Worm (Caenorhabditis elegans) whole organism, late embryonic: ENCODE measurements around the gene F34H10.4.

Experiments used
- Y22D7AL.16 ChIP-seq: sonication (generic microtip); optimal IDR thresholded peaks from 2 replicates; lab custom pipeline; 2016; ENCODE audit warnings: missing genetic modification characterization, missing compliant biosample characterization
- ahr-1 ChIP-seq: sonication (generic microtip); optimal IDR thresholded peaks from 2 replicates; lab custom pipeline; 2016; ENCODE audit warnings: missing genetic modification characterization, missing compliant biosample characterization
- ama-1 ChIP-seq: fragments of 150-350 bp; optimal IDR thresholded peaks from 2 replicates; lab custom pipeline; 2014
- ceh-14 ChIP-seq: sonication (generic microtip); optimal IDR thresholded peaks from 2 replicates; lab custom pipeline; 2016; ENCODE audit warnings: missing genotype, missing genetic modification characterization, missing compliant biosample characterization
- ceh-2 ChIP-seq: sonication (generic microtip); optimal IDR thresholded peaks from 2 replicates; lab custom pipeline; 2016; ENCODE audit warnings: missing genotype, missing genetic modification characterization, missing compliant biosample characterization
- ceh-22 ChIP-seq: sonication (generic microtip); optimal IDR thresholded peaks from 2 replicates; lab custom pipeline; 2017; ENCODE audit warnings: missing biosample characterization, missing genetic modification characterization
- ceh-31 ChIP-seq: sonication (generic microtip); optimal IDR thresholded peaks from 2 replicates; lab custom pipeline; 2016; ENCODE audit warnings: missing genetic modification characterization, missing compliant biosample characterization
- ceh-6 ChIP-seq: fragments of 200-800 bp; sonication (Bioruptor generic); optimal IDR thresholded peaks from 2 replicates; lab custom pipeline; 2018; ENCODE audit warnings: mild to moderate bottlenecking, missing genetic modification characterization, missing compliant biosample characterization
- ceh-9 ChIP-seq: sonication (generic microtip); optimal IDR thresholded peaks from 2 replicates; lab custom pipeline; 2016; ENCODE audit warnings: mild to moderate bottlenecking, missing genetic modification characterization, inconsistent platforms, missing compliant biosample characterization
- dmd-4 ChIP-seq: sonication (generic microtip); optimal IDR thresholded peaks from 2 replicates; lab custom pipeline; 2016; ENCODE audit warnings: borderline replicate concordance, missing genetic modification characterization, missing compliant biosample characterization
- elt-2 ChIP-seq: sonication (generic microtip); optimal IDR thresholded peaks from 2 replicates; lab custom pipeline; 2016; ENCODE audit warnings: missing genetic modification reagents, missing genetic modification characterization, missing compliant biosample characterization
- elt-4 ChIP-seq: sonication (generic microtip); optimal IDR thresholded peaks from 2 replicates; lab custom pipeline; 2016; ENCODE audit warnings: missing genetic modification characterization, missing compliant biosample characterization
- ets-4 ChIP-seq: sonication (generic microtip); optimal IDR thresholded peaks from 2 replicates; lab custom pipeline; 2016; ENCODE audit warnings: missing genetic modification characterization, missing compliant biosample characterization
- fax-1 ChIP-seq: sonication (generic microtip); optimal IDR thresholded peaks from 2 replicates; lab custom pipeline; 2016; ENCODE audit warnings: missing genotype, missing genetic modification characterization, missing compliant biosample characterization
- gmeb-2 ChIP-seq: sonication (generic microtip); optimal IDR thresholded peaks from 2 replicates; lab custom pipeline; 2016; ENCODE audit warnings: missing genetic modification characterization, inconsistent platforms, missing compliant biosample characterization
- hlh-15 ChIP-seq: sonication (generic microtip); optimal IDR thresholded peaks from 2 replicates; lab custom pipeline; 2016; ENCODE audit warnings: missing genetic modification characterization, missing compliant biosample characterization
- hlh-30 ChIP-seq: sonication (generic microtip); optimal IDR thresholded peaks from 2 replicates; lab custom pipeline; 2017; ENCODE audit warnings: antibody characterized with exemption, missing genetic modification characterization, missing compliant biosample characterization; ENCODE audit not compliant: insufficient read depth
- hlh-6 ChIP-seq: sonication (generic microtip); optimal IDR thresholded peaks from 2 replicates; lab custom pipeline; 2016; ENCODE audit warnings: missing genotype, missing genetic modification characterization, missing compliant biosample characterization
- hlh-8 ChIP-seq: sonication (generic microtip); optimal IDR thresholded peaks from 2 replicates; lab custom pipeline; 2016; ENCODE audit warnings: missing genotype, missing genetic modification characterization, missing compliant biosample characterization
- madf-2 ChIP-seq: sonication (generic microtip); optimal IDR thresholded peaks from 2 replicates; lab custom pipeline; 2017; ENCODE audit warnings: missing genetic modification characterization, missing compliant biosample characterization
- mec-3 ChIP-seq: sonication (generic microtip); optimal IDR thresholded peaks from 2 replicates; lab custom pipeline; 2016; ENCODE audit warnings: borderline replicate concordance, missing genetic modification characterization, missing compliant biosample characterization
- nhr-11 ChIP-seq: fragments of 150-350 bp; optimal IDR thresholded peaks from 2 replicates; lab custom pipeline; 2014; ENCODE audit warnings: missing biosample characterization, missing genetic modification characterization
- odd-2 ChIP-seq: sonication (generic microtip); optimal IDR thresholded peaks from 2 replicates; lab custom pipeline; 2017; ENCODE audit warnings: antibody characterized with exemption, mild to moderate bottlenecking, missing genetic modification characterization, missing compliant biosample characterization
- pag-3 ChIP-seq: sonication (generic microtip); optimal IDR thresholded peaks from 2 replicates; lab custom pipeline; 2016; ENCODE audit warnings: missing compliant biosample characterization, missing genetic modification characterization, borderline replicate concordance
- pha-4 ChIP-seq: fragments of 150-350 bp; optimal IDR thresholded peaks from 2 replicates; lab custom pipeline; 2018; ENCODE audit warnings: missing biosample characterization, missing genetic modification reagents, missing genetic modification characterization
- pqm-1 ChIP-seq: sonication (generic microtip); optimal IDR thresholded peaks from 2 replicates; lab custom pipeline; 2016; ENCODE audit warnings: missing genetic modification characterization, missing compliant biosample characterization
- ref-2 ChIP-seq: sonication (generic microtip); optimal IDR thresholded peaks from 2 replicates; lab custom pipeline; 2016; ENCODE audit warnings: missing genetic modification characterization, missing compliant biosample characterization
- sdc-2 ChIP-seq: sonication (generic microtip); optimal IDR thresholded peaks from 2 replicates; lab custom pipeline; 2016; ENCODE audit warnings: missing genotype, missing genetic modification characterization, missing compliant biosample characterization
- sox-2 ChIP-seq: fragments of 200-800 bp; sonication (Bioruptor generic); IDR thresholded peaks from 2 replicates; pipeline ENCODE4 v1.3.6; 2022; ENCODE audit warnings: missing genetic modification reagents, missing genetic modification characterization, missing compliant biosample characterization
- syd-9 ChIP-seq: sonication (generic microtip); optimal IDR thresholded peaks from 2 replicates; lab custom pipeline; 2016; ENCODE audit warnings: mild to moderate bottlenecking, missing genetic modification characterization, moderate library complexity, missing compliant biosample characterization
- ttx-3 ChIP-seq: sonication (generic microtip); optimal IDR thresholded peaks from 2 replicates; lab custom pipeline; 2016; ENCODE audit warnings: missing genetic modification reagents, missing genetic modification characterization, missing compliant biosample characterization
- unc-3 ChIP-seq, 2 experiments: fragments of 200-800 bp in 1 of 2; sonication (Bioruptor generic) in 1 of 2; sonication (generic microtip) in 1 of 2; conservative IDR thresholded peaks in 1 of 2; optimal IDR thresholded peaks in 1 of 2; 2 replicates each; pipeline versions ENCODE4 v1.3.6 to Lab custom; 2016 to 2022; ENCODE audit warnings: missing compliant biosample characterization in 2 of 2, missing genetic modification characterization in 2 of 2, missing genetic modification reagents in 1 of 2

The F34H10.4 gene

DNA sequence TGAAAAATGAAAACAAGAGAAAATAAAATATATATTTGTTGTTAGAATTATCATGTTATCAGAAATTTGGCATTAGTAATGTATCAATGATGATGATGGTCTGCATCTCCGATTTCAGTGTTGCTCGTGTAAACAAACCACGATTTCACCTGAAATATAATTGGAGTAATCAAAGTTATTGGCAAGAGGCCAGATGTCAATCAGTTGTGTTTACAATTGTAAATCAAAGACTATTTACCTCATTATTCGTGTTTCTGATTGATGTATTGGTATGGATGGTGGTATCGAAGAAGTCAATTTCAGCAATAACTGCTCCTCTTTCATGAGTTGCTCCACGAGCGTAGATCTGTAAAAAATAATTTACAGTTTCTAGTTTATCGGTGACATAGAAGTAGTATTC, 27.7 kb downstream of the F34H10.4 start:
- TF ChIP-seq ama-1 (lab: Kevin White, UChicago) (no peak), ceh-14 (no peak), hlh-15 (tag; lab: Kevin White, UChicago) (no peak), pqm-1 (tag; lab: Kevin White, UChicago) (no peak), ceh-31 (no peak), dmd-4 (tag; lab: Kevin White, UChicago) (no peak), pha-4 (tag; lab: Kevin White, UChicago) (no peak), ahr-1 (no peak), gmeb-2 (tag; lab: Kevin White, UChicago) (no peak), ceh-9 (tag; lab: Kevin White, UChicago) (no peak), ref-2 (tag; lab: Kevin White, UChicago) (no peak), hlh-6 (no peak), sox-2 (GFP tag; lab: Robert Waterston, UW) (no peak), ets-4 (no peak)

- TF ChIP-seq hlh-8 (tag; lab: Kevin White, UChicago): no peak
- peak; percentile 36 for TF ChIP-seq elt-2 (tag; lab: Kevin White, UChicago)
- TF ChIP-seq dmd-4 (tag; lab: Kevin White, UChicago): no peak
- TF ChIP-seq ref-2 (tag; lab: Kevin White, UChicago): no peak
- no peak for TF ChIP-seq ttx-3 (tag; lab: Kevin White, UChicago)
- TF ChIP-seq sdc-2 (tag; lab: Kevin White, UChicago): no peak
Measured at ce11 chrX:9676788-9677454, 28.6 kb downstream of the F34H10.4 start.

DNA sequence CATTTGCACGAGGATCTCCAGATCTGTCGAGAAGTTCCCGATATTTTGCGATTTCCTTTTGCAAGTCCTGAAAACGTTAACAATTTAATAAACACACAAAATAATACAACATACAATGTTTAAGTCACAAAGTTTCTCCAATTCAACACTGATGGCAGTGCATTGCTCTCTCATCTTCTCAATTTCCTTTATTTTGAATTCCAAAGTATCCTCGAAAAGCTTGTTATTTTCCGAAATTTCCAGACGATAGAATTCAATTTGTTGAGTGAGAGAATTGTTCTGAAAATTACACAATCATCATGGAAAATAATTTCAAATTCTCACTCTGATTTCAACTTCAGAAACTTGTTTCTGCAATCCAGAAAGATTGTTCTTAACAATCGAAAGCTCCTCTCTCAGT, 29.6 kb downstream of the F34H10.4 start:
- TF ChIP-seq madf-2 (no peak), Y22D7AL.16 (tag; lab: Kevin White, UChicago) (no peak), fax-1 (no peak), sox-2 (GFP tag; lab: Robert Waterston, UW) (no peak), ceh-6 (GFP tag; lab: Kevin White, UChicago) (no peak), odd-2 (no peak)

DNA sequence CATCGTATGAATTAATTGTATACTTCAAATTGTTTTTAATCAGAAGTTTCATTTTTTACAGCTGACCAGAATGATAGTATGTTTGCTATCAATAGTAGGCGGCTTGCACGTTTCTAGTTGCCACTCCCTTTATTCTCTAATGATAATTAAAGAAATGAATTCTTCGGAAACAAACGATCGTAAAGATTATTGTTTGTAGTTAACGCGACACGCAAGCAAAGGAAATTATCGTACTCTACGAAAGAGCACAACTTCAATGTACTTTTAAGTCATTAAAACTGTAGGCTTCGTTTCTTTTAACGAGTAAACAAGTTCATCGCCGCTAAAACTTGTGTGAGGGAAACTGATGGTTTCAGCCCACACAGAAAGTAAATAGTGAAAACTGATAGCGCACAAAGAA, 31.1 kb downstream of the F34H10.4 start:
- TF ChIP-seq pha-4 (tag; lab: Kevin White, UChicago) (no peak), pqm-1 (tag; lab: Kevin White, UChicago) (peak; percentile 10)

- TF ChIP-seq elt-2 (tag; lab: Kevin White, UChicago) (peak; percentile 1), fax-1 (no peak)
Measured at ce11 chrX:9680119-9680682, 31.9 kb downstream of the F34H10.4 start, which contains the start of gene ifp-1. ifp-1 (minus strand) TSS chrX:9680169.

DNA sequence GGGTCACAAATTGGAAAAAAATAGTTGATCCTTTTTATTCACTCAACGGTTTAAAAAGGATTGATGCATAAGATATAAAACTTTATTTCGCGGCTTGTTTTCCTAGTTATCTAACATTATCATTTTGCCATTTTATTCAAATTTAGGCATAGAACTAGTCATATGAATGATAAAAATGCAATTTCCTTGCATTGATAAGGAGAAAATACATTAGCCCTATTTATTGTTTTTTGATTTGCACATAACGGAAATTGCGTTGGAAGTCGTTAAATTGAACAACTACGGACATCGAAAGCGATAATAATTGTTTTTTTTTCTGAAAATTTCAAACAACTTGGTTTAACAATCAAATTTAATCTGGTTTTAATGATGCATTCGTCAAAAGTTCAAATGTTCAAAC, 38.9 kb downstream of the F34H10.4 start:
- TF ChIP-seq hlh-15 (tag; lab: Kevin White, UChicago) (no peak), elt-2 (tag; lab: Kevin White, UChicago) (peak; percentile 44)

- TF ChIP-seq ama-1 (lab: Kevin White, UChicago) (no peak), hlh-15 (tag; lab: Kevin White, UChicago) (no peak), nhr-11 (tag; lab: Kevin White, UChicago) (no peak), ceh-22 (tag; lab: Kevin White, UChicago) (no peak), syd-9 (tag; lab: Kevin White, UChicago) (no peak), ceh-2 (tag; lab: Kevin White, UChicago) (no peak), ets-4 (no peak), odd-2 (no peak), mec-3 (tag; lab: Kevin White, UChicago) (no peak), elt-4 (tag; lab: Kevin White, UChicago) (no peak), unc-3 (GFP tag; conservative IDR thresholded peaks at IDR 0.05; lab: Robert Waterston, UW) (no peak), unc-3 (tag; optimal IDR thresholded peaks at IDR 0.05; lab: Kevin White, UChicago) (no peak), pqm-1 (tag; lab: Kevin White, UChicago) (no peak), hlh-30 (no peak), pag-3 (tag; lab: Kevin White, UChicago) (no peak)
Measured at ce11 chrX:9690445-9690844, 42.1 kb downstream of the F34H10.4 start, which contains the start of gene npr-18. npr-18 (plus strand) TSS chrX:9690745.
